Worm (Caenorhabditis elegans): ENCODE data around the gene F32E10.5.

Gene F32E10.5

DNA sequence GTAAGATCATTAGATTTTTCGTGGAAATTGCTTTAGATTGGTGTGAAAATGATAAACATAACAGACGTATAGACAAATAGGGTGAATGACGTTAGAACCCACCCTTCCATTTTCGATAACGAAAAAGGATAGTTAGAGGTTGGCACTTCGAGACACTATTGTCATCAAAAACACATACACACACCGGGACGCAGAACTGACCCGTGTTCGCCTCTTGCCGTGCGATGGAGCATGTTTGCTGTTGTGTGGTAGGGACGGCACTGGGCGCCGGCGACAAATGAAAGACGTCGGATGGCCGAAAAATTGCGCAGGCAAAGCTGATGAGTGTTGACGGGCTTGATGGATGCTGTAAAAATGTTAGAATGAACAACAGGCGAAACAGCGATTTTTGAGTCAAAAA is 28.3 kb downstream of the F32E10.5 start:
- peak; percentile 20 for TF ChIP-seq lin-15B (tag; optimal IDR thresholded peaks at IDR 0.05)
- TF ChIP-seq ceh-8 (GFP tag; optimal IDR thresholded peaks at IDR 0.05), result no peak
- TF ChIP-seq F16B12.6 (tag; optimal IDR thresholded peaks at IDR 0.05), result peak; percentile 29
- TF ChIP-seq ceh-82 (tag; optimal IDR thresholded peaks at IDR 0.05), result peak in 1 of 3 experiments; percentile 36
- TF ChIP-seq dpl-1 (GFP tag; optimal IDR thresholded peaks at IDR 0.05), result peak in 2 of 3 experiments; percentile 25 to 32
- peak; percentile 0 for TF ChIP-seq nhr-71 (tag; optimal IDR thresholded peaks at IDR 0.05)
- peak; percentile 89 for TF ChIP-seq skn-1 (tag; optimal IDR thresholded peaks at IDR 0.05)
- no peak for TF ChIP-seq fkh-4 (tag; optimal IDR thresholded peaks at IDR 0.05; ENCODE audit: borderline replicate concordance)
- peak; percentile 13 to 46 for TF ChIP-seq efl-1 (optimal IDR thresholded peaks at IDR 0.05)
- TF ChIP-seq efl-1 (GFP tag; optimal IDR thresholded peaks at IDR 0.05 in 1 of 2), result peak in 1 of 2 experiments; percentile 45
- TF ChIP-seq snu-23 (GFP tag; optimal IDR thresholded peaks at IDR 0.05), result peak; percentile 27
- no peak for TF ChIP-seq aly-2 (tag; optimal IDR thresholded peaks at IDR 0.05)
- TF ChIP-seq mdl-1 (tag; optimal IDR thresholded peaks at IDR 0.05), result peak in 1 of 2 experiments; percentile 29
- peak in 1 of 2 experiments; percentile 31 for TF ChIP-seq lsy-2 (tag; optimal IDR thresholded peaks at IDR 0.05)
- TF ChIP-seq lin-14 (GFP tag; optimal IDR thresholded peaks at IDR 0.05), result peak; percentile 84
- TF ChIP-seq C16A3.4 (tag; optimal IDR thresholded peaks at IDR 0.05), result peak; percentile 47
- no peak for TF ChIP-seq tbx-2 (tag; optimal IDR thresholded peaks at IDR 0.05)
- TF ChIP-seq lir-3 (tag; optimal IDR thresholded peaks at IDR 0.05; ENCODE audit: poor library complexity), result no peak
- no peak for TF ChIP-seq nhr-76 (tag; optimal IDR thresholded peaks at IDR 0.05)
- peak; percentile 34 for TF ChIP-seq rnt-1 (tag; optimal IDR thresholded peaks at IDR 0.05)
- TF ChIP-seq lin-35 (GFP tag; optimal IDR thresholded peaks at IDR 0.05), result peak; percentile 22 to 53
- no peak for TF ChIP-seq irx-1 (tag; optimal IDR thresholded peaks at IDR 0.05)

DNA sequence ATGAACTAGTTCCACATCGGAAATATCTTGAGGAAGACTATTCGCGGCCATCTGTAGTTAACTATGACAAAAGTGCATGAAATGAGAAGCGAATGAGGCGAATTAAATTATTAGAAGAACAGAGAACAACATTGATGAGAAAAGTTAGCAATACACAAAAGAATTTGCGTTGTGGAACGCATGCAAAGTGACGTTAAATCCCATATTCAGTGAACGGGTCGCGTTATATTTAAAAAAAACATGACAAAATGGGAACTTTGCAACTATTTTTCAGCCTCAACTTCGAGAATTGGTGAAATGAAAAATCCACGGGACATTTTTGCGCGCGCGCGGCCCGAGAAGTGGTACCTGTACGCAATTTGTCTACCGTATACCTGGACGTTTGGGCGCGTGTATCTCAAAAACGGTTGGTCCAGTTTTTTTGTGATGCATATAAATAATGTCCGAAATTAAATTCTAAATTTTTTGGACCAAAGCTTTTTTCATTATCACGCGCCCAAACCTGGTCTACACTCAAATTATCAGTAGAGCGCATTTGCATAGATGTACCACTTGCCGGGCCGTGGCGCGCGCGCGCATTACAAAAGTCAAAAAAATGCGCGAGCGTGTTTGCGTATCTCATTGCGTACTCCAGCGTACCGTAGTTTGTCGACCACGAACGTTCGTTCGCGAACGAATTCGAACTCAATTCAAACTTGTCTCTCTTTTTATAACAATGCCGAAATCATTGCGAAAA is 30.2 kb downstream of the F32E10.5 start, which contains the start of the genes cdd-2 and oef-1:
Gene cdd-2, minus strand, starts transcription at position 51 of the 736 bp plus-strand sequence.
Gene oef-1, plus strand, starts transcription at position 575 of the 736 bp plus-strand sequence.
- TF ChIP-seq ceh-88 (GFP tag; IDR thresholded peaks at IDR 0.05) (no peak), Y116A8C.19 (tag; optimal IDR thresholded peaks at IDR 0.05; ENCODE audit: borderline replicate concordance) (no peak), dpl-1 (GFP tag; optimal IDR thresholded peaks at IDR 0.05) (no peak), pqm-1 (tag; optimal IDR thresholded peaks at IDR 0.05) (no peak)

DNA sequence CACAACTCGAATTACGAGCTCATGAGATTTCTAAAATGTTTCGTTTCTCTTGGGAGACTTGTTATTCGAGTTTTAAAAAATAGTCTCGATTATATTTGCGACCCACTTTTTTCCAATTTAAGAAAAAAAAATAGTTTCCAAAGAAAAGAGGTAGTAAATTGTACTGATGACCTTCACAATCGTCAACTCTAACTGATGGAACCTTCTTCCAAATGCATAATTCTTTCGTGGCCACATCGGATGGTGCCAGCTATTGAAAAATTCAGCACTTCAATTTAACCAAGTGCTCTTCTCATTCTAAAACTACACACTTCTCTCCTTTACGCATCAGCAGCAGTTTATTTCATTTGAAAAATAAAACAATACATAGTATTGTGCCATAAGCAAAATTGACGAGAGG is 34.5 kb downstream of the F32E10.5 start:
- TF ChIP-seq sptf-1 (tag; optimal IDR thresholded peaks at IDR 0.05) (no peak), mab-9 (GFP tag; IDR thresholded peaks at IDR 0.05) (0 out of 2 replicates have a peak, but pooled peaks have one; percentile 3)

DNA sequence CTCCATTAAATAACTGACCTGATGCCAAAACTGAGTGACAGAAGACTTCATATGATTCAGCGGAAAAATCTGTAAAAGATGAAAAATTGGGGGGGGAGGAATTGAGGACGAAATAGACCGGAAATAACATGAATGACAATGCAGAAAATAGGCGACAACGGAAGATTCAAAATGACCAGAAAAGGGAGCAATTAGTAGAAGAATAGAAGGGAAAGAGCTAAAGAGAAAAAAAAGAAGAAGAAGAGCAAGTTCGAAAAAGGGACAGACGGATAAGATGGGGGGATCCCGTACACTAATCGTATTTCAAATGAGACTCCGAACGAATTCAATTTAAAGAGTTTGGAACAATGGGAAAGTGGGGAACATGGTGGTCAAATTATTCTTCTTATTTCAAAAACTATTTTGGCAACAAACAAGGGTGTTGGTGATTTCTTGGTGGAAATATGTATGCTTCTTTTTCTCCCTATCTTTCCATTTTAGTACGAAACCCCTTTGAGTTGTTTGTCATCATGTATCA is 35.6 kb downstream of the F32E10.5 start, which contains the start of gene R05G6.10:
Gene R05G6.10, minus strand, starts transcription at position 51 of the 517 bp plus-strand sequence.
- TF ChIP-seq lsy-2 (tag; optimal IDR thresholded peaks at IDR 0.05) (no peak), lin-14 (GFP tag; optimal IDR thresholded peaks at IDR 0.05) (peak; percentile 49)

DNA sequence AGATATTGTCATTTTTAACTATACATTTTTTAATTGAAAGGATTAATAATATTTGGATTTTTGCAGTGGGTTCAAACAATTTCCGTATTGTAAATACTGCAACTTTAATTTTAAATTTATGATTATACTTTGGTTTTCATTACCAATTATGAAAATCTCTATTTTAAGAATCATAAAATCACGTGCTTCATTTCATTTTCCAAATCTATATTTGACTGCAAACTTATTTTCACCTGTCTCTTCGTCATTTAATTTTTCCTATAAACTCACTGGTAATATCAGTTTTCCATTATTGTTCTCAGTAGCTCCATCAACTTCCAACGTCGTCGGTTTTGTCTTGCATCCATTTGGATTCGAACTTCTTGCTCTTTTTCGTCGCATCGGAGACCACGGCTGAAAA is 45.8 kb downstream of the F32E10.5 start, which contains the start of gene R05G6.1:
Gene R05G6.1, plus strand, starts transcription at position 301 of the 400 bp plus-strand sequence.
- TF ChIP-seq hlh-4 (tag; optimal IDR thresholded peaks at IDR 0.05) (peak; percentile 44), Y116A8C.19 (tag; optimal IDR thresholded peaks at IDR 0.05; ENCODE audit: borderline replicate concordance) (no peak)

Data from whole organism, L1 larva.